Worm (Caenorhabditis elegans): ENCODE measurements around the gene C48D5.3.

C48D5.3 gene

DNA sequence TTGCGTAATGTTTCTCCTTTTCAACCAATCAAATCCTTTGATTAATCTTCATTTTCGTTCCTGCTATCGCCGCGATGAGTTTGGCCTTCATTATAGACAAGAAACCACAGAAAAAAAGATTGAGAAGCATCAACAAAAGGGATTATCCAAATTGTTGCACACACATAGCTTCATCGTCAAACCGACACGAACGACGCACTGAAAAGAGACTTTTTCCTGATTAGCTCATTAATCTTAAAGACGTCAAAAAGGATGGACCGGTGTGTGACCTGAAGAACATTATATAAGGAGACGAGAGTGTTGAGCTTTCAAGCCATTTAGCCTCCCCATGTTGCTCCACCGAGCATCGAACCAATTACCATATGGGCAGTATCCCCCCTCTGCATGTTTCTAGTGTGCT lies 11.8 kb downstream of the C48D5.3 start:
- no peak for TF ChIP-seq ztf-6 (GFP tag; IDR thresholded peaks at IDR 0.05)
- TF ChIP-seq nhr-27 (tag; optimal IDR thresholded peaks at IDR 0.05) = no peak
- no peak for TF ChIP-seq akir-1 (GFP tag; optimal IDR thresholded peaks at IDR 0.05)
- TF ChIP-seq F39B2.1 (GFP tag; IDR thresholded peaks at IDR 0.05) = no peak

DNA sequence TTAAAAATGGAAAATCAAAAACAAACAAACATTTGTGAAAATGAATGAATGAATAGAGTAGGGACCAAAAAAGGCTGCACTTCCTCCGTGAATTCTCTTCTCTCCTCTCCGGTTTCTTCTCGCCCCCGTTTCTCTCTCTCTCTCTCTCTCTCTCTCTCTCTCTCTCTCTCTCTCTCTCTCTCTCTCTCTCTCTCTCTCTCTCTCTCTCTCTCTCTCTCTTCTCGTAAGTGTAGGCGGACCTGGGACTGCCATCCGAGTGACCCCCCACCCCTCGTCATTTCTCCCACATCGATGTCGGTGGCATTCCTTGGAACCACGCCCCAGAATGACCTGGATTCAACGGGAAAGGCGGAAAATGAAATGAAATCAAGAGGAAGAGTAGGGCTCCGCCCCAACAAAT lies 14.8 kb downstream of the C48D5.3 start:
- TF ChIP-seq somi-1 (GFP tag; optimal IDR thresholded peaks at IDR 0.05) (no peak), dpl-1 (GFP tag; optimal IDR thresholded peaks at IDR 0.05) (no peak), ztf-18 (tag; optimal IDR thresholded peaks at IDR 0.05) (no peak), F22D6.2 (tag; optimal IDR thresholded peaks at IDR 0.05) (no peak), athp-1 (tag; optimal IDR thresholded peaks at IDR 0.05) (no peak), F10E7.11 (tag; optimal IDR thresholded peaks at IDR 0.05) (no peak), mcd-1 (GFP tag; IDR thresholded peaks at IDR 0.05) (peak; percentile 13; the same call in 1 of the 2 replicates), repo-1 (tag; optimal IDR thresholded peaks at IDR 0.05) (no peak), lsl-1 (GFP tag; optimal IDR thresholded peaks at IDR 0.05) (no peak), snpc-3.4 (tag; optimal IDR thresholded peaks at IDR 0.05) (no peak), nfyb-1 (GFP tag; IDR thresholded peaks at IDR 0.05) (0 out of 2 replicates have a peak, but pooled peaks have one; percentile 35), nhr-27 (tag; optimal IDR thresholded peaks at IDR 0.05) (no peak), egrh-3 (GFP tag; IDR thresholded peaks at IDR 0.05) (peak; percentile 56; the same call in 1 of the 2 replicates), F49E8.2 (tag; optimal IDR thresholded peaks at IDR 0.05; ENCODE audit: insufficient read depth) (no peak), nfya-2 (GFP tag; IDR thresholded peaks at IDR 0.05) (no peak), ets-4 (GFP tag; optimal IDR thresholded peaks at IDR 0.05) (no peak), hmg-1.2 (GFP tag; IDR thresholded peaks at IDR 0.05) (0 out of 2 replicates have a peak, but pooled peaks have one; percentile 13), lsy-27 (tag; optimal IDR thresholded peaks at IDR 0.05; ENCODE audit: borderline replicate concordance, insufficient read depth) (no peak), zfh-2 (GFP tag; conservative IDR thresholded peaks at IDR 0.05) (peak; percentile 86), akir-1 (GFP tag; optimal IDR thresholded peaks at IDR 0.05) (no peak), ztf-25 (GFP tag; IDR thresholded peaks at IDR 0.05) (no peak)

DNA sequence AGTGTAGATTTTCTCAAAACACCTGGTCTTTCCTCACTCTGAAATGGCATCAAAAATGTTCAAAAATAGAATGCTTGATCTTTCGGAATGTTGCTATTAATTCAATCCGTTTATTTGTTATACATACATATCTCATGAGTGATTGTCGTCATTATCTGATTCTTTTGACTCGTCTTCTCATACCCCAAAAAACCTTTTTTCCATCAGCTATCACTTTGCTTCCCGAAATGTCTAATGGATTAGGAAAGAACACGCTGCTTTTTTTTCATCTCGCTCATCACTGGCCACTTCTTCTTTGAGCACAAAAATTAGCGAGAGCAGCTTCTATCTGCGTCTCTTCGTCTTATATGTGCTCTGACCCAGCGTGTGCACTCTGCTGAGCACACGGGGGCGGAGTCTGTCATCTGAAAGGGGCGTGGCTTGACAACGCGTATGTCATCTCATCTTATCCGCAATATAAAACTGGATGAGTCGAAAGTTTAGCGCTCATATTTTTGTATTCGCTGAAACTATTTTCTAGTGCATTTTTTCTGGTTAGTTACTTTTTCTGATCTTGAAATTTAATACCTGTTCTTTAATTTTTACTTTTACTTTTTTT lies 16.7 kb downstream of the C48D5.3 start:
- TF ChIP-seq madf-3 (GFP tag; IDR thresholded peaks at IDR 0.05) (0 out of 2 replicates have a peak, but pooled peaks have one; percentile 19), egrh-3 (GFP tag; IDR thresholded peaks at IDR 0.05) (no peak)

DNA sequence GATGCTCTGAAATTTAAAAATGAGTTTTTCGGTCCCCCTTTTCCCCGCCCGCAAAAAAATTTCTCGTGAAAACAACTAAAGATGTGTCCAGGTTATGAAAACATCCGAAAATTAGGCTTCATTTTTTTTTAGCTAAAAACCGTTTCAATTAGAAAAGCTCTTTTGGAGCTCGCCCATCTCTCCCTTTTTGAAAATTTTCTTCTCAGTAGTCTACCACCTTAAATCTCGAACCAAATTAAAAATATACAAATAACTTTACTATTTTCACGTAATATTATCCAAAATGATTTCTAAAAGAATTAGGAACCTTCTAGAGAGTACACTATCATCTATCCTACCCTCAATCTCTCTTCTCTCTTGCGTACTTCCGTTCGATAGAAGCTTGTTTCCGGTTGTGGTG lies 19.3 kb downstream of the C48D5.3 start:
- TF ChIP-seq zim-3 (tag; optimal IDR thresholded peaks at IDR 0.05) (no peak), nhr-179 (tag; optimal IDR thresholded peaks at IDR 0.05) (no peak), fkh-3 (tag; optimal IDR thresholded peaks at IDR 0.05) (no peak), C17E4.6 (GFP tag; IDR thresholded peaks at IDR 0.05) (no peak)

DNA sequence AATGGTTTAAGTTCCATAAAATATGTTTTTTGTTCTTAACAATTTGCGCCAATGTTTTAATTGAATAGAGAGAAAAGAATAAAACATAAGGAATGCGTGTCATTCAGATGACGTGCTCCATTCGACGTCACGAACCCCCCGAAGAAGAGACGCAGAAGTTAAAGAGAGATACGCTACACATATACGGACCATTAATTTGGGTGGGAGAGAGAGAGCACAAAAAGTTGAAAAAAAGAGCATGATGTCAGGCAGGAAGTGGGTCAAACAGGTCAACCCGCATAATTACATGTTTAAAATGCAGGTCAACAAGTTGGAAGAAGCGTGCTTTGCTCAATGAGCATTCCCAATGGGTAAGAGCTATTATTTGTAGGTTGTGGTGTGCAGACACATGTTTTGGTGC lies 21.3 kb downstream of the C48D5.3 start:
- TF ChIP-seq let-607 (tag; optimal IDR thresholded peaks at IDR 0.05) = no peak
- TF ChIP-seq let-526 (GFP tag; IDR thresholded peaks at IDR 0.05) = no peak
- no peak for TF ChIP-seq T07F8.4 (tag; optimal IDR thresholded peaks at IDR 0.05)
- no peak for TF ChIP-seq Y56A3A.18 (GFP tag; IDR thresholded peaks at IDR 0.05)
- no peak for TF ChIP-seq tbx-9 (tag; optimal IDR thresholded peaks at IDR 0.05; ENCODE audit: borderline replicate concordance)
- TF ChIP-seq bed-2 (GFP tag; IDR thresholded peaks at IDR 0.05) = no peak
- TF ChIP-seq egrh-3 (GFP tag; IDR thresholded peaks at IDR 0.05) = no peak
- no peak for TF ChIP-seq zim-3 (tag; optimal IDR thresholded peaks at IDR 0.05)
- no peak for TF ChIP-seq ztf-26 (tag; optimal IDR thresholded peaks at IDR 0.05)
- TF ChIP-seq mel-28 (tag; optimal IDR thresholded peaks at IDR 0.05; ENCODE audit: borderline replicate concordance) = no peak
- TF ChIP-seq cebp-2 (GFP tag; IDR thresholded peaks at IDR 0.05) = no peak
- no peak for TF ChIP-seq nhr-179 (tag; optimal IDR thresholded peaks at IDR 0.05)
- TF ChIP-seq lir-1 (GFP tag; conservative IDR thresholded peaks at IDR 0.05) = no peak
- TF ChIP-seq tbp1 (GFP tag; optimal IDR thresholded peaks at IDR 0.05) = no peak
- no peak for TF ChIP-seq nhr-90 (tag; optimal IDR thresholded peaks at IDR 0.05)
- TF ChIP-seq cebp-1 (GFP tag; IDR thresholded peaks at IDR 0.05) = no peak
- TF ChIP-seq cebp-1 (tag; optimal IDR thresholded peaks at IDR 0.05) = no peak

All from whole organism, young adult.